Worm (Caenorhabditis elegans) whole organism, L3 larva: ENCODE data around the gene B0244.16.
A peak's percentile ranks its signal among the peaks of the same experiment; 100 is the strongest.

Experiments used
- R02D3.7 ChIP-seq: fragments of 150-350 bp; optimal IDR thresholded peaks from 2 replicates; lab custom pipeline; 2014; ENCODE audit warnings: missing biosample characterization, missing genetic modification characterization
- ZK546.5 ChIP-seq: sonication (generic microtip); optimal IDR thresholded peaks from 2 replicates; lab custom pipeline; 2017; ENCODE audit warnings: missing biosample characterization, missing genetic modification characterization
- aly-2 ChIP-seq: fragments of 150-350 bp; optimal IDR thresholded peaks from 2 replicates; lab custom pipeline; 2014; ENCODE audit warnings: missing biosample characterization, missing genetic modification characterization
- ama-1 ChIP-seq: fragments of 150-350 bp; optimal IDR thresholded peaks from 2 replicates; lab custom pipeline; 2018
- ceh-16 ChIP-seq: sonication (generic microtip); optimal IDR thresholded peaks from 2 replicates; lab custom pipeline; 2017; ENCODE audit warnings: missing biosample characterization, missing genetic modification characterization
- ceh-28 ChIP-seq: fragments of 150-350 bp; optimal IDR thresholded peaks from 2 replicates; lab custom pipeline; 2014; ENCODE audit warnings: missing biosample characterization, missing genetic modification reagents, missing genetic modification characterization
- ceh-82 ChIP-seq: fragments of 150-350 bp; optimal IDR thresholded peaks from 2 replicates; lab custom pipeline; 2014; ENCODE audit warnings: missing biosample characterization, missing genetic modification characterization
- daf-12 ChIP-seq: fragments of 150-350 bp; optimal IDR thresholded peaks from 2 replicates; lab custom pipeline; 2014; ENCODE audit warnings: missing biosample characterization, missing genetic modification reagents, missing genetic modification characterization
- egl-27 ChIP-seq: sonication (generic microtip); optimal IDR thresholded peaks from 4 replicates; lab custom pipeline; 2017; ENCODE audit warnings: missing biosample characterization, missing genetic modification reagents, missing genetic modification characterization
- egl-5 ChIP-seq: fragments of 150-350 bp; optimal IDR thresholded peaks from 2 replicates; lab custom pipeline; 2017; ENCODE audit warnings: missing biosample characterization, missing genetic modification reagents, missing genetic modification characterization, inconsistent platforms
- elt-1 ChIP-seq: fragments of 150-350 bp; optimal IDR thresholded peaks from 2 replicates; lab custom pipeline; 2014; ENCODE audit warnings: missing biosample characterization, missing genetic modification characterization
- elt-2 ChIP-seq: sonication (generic microtip); optimal IDR thresholded peaks from 2 replicates; lab custom pipeline; 2016; ENCODE audit warnings: missing genetic modification reagents, mild to moderate bottlenecking, missing genetic modification characterization, missing compliant biosample characterization
- eor-1 ChIP-seq, 2 experiments: fragments of 150-350 bp; optimal IDR thresholded peaks; 2 replicates each; lab custom pipeline; 2014 to 2018; ENCODE audit warnings: missing biosample characterization in 2 of 2, missing genetic modification characterization in 2 of 2
- fkh-10 ChIP-seq: sonication (generic microtip); optimal IDR thresholded peaks from 2 replicates; lab custom pipeline; 2017; ENCODE audit warnings: missing biosample characterization, missing genetic modification reagents, missing genetic modification characterization
- fkh-2 ChIP-seq: fragments of 150-350 bp; optimal IDR thresholded peaks from 2 replicates; lab custom pipeline; 2014; ENCODE audit warnings: missing biosample characterization, missing genetic modification reagents, missing genetic modification characterization
- fos-1 ChIP-seq: fragments of 150-350 bp; optimal IDR thresholded peaks from 2 replicates; lab custom pipeline; 2014; ENCODE audit warnings: missing biosample characterization, missing genetic modification characterization
- hmg-11 ChIP-seq: sonication (generic microtip); optimal IDR thresholded peaks from 2 replicates; lab custom pipeline; 2016; ENCODE audit warnings: missing genetic modification characterization, missing compliant biosample characterization
- jun-1 ChIP-seq: fragments of 150-350 bp; optimal IDR thresholded peaks from 2 replicates; lab custom pipeline; 2014; ENCODE audit warnings: missing biosample characterization, missing genetic modification reagents, missing genetic modification characterization
- lin-15B ChIP-seq: fragments of 150-350 bp; optimal IDR thresholded peaks from 2 replicates; lab custom pipeline; 2014; ENCODE audit warnings: missing biosample characterization, missing genetic modification characterization
- lin-39 ChIP-seq: fragments of 150-350 bp; optimal IDR thresholded peaks from 2 replicates; lab custom pipeline; 2018; ENCODE audit warnings: missing biosample characterization, missing genetic modification reagents, missing genetic modification characterization
- lsy-12 ChIP-seq: sonication (generic microtip); optimal IDR thresholded peaks from 2 replicates; lab custom pipeline; 2016; ENCODE audit warnings: mild to moderate bottlenecking, missing genetic modification characterization, missing compliant biosample characterization
- mdl-1 ChIP-seq: fragments of 150-350 bp; optimal IDR thresholded peaks from 2 replicates; lab custom pipeline; 2014; ENCODE audit warnings: missing biosample characterization, missing genetic modification characterization
- mml-1 ChIP-seq: fragments of 150-350 bp; sonication (generic microtip); optimal IDR thresholded peaks from 3 replicates; lab custom pipeline; 2014; ENCODE audit warnings: missing biosample characterization, missing genetic modification characterization
- nfya-1 ChIP-seq: sonication (generic microtip); optimal IDR thresholded peaks from 2 replicates; lab custom pipeline; 2017; ENCODE audit warnings: missing genetic modification characterization, mild to moderate bottlenecking, missing compliant biosample characterization, antibody characterized with exemption, moderate library complexity; ENCODE audit not compliant: insufficient read depth
- nhr-11 ChIP-seq: fragments of 150-350 bp; optimal IDR thresholded peaks from 2 replicates; lab custom pipeline; 2014; ENCODE audit warnings: missing biosample characterization, missing genetic modification characterization
- nhr-12 ChIP-seq: fragments of 150-350 bp; optimal IDR thresholded peaks from 2 replicates; lab custom pipeline; 2014; ENCODE audit warnings: missing biosample characterization, missing genetic modification characterization
- nhr-23 ChIP-seq: fragments of 150-350 bp; optimal IDR thresholded peaks from 2 replicates; lab custom pipeline; 2014; ENCODE audit warnings: missing biosample characterization, missing genetic modification reagents, missing genetic modification characterization
- nhr-237 ChIP-seq: fragments of 150-350 bp; optimal IDR thresholded peaks from 2 replicates; lab custom pipeline; 2014; ENCODE audit warnings: missing biosample characterization, missing genetic modification characterization
- nhr-67 ChIP-seq: fragments of 150-350 bp; optimal IDR thresholded peaks from 2 replicates; lab custom pipeline; 2014; ENCODE audit warnings: missing biosample characterization, missing genetic modification characterization
- pha-4 ChIP-seq: fragments of 150-350 bp; optimal IDR thresholded peaks from 2 replicates; lab custom pipeline; 2014; ENCODE audit warnings: missing biosample characterization, missing genetic modification reagents, missing genetic modification characterization
- skn-1 ChIP-seq: fragments of 150-350 bp; optimal IDR thresholded peaks from 2 replicates; lab custom pipeline; 2014; ENCODE audit warnings: missing biosample characterization, missing genetic modification characterization
- tbx-2 ChIP-seq: sonication (generic microtip); optimal IDR thresholded peaks from 2 replicates; lab custom pipeline; 2016; ENCODE audit warnings: mild to moderate bottlenecking, missing genetic modification characterization, missing compliant biosample characterization
- unc-39 ChIP-seq: sonication (generic microtip); optimal IDR thresholded peaks from 4 replicates; lab custom pipeline; 2017; ENCODE audit warnings: missing biosample characterization, missing genetic modification characterization
- unc-62 ChIP-seq: fragments of 150-350 bp; sonication (generic microtip); optimal IDR thresholded peaks from 4 replicates; lab custom pipeline; 2014; ENCODE audit warnings: missing biosample characterization, missing genetic modification reagents, missing genetic modification characterization
- zag-1 ChIP-seq: fragments of 150-350 bp; optimal IDR thresholded peaks from 2 replicates; lab custom pipeline; 2014; ENCODE audit warnings: missing biosample characterization, missing genetic modification characterization
- ztf-11 ChIP-seq: fragments of 150-350 bp; optimal IDR thresholded peaks from 2 replicates; lab custom pipeline; 2014; ENCODE audit warnings: missing biosample characterization, missing genetic modification characterization
- ztf-4 ChIP-seq: fragments of 150-350 bp; optimal IDR thresholded peaks from 2 replicates; lab custom pipeline; 2014; ENCODE audit warnings: missing biosample characterization, missing genetic modification characterization

B0244.16 gene

ce11 chrIII:5737708-5738107, 3.1 kb upstream of the B0244.16 start, which contains the start of gene B0244.6:
Gene B0244.6, plus strand, starts transcription at chrIII:5738008.
- TF ChIP-seq elt-1 (tag; lab: Kevin White, UChicago) (no peak), elt-2 (tag; lab: Kevin White, UChicago) (peak; percentile 21), nfya-1 (tag; lab: Kevin White, UChicago) (no peak), fos-1 (tag; lab: Kevin White, UChicago) (no peak), mdl-1 (tag; lab: Kevin White, UChicago) (no peak), lin-15B (tag; lab: Kevin White, UChicago) (no peak), pha-4 (no peak)
- TF ChIP-seq, all 47 proteins: peak for 1

ce11 chrIII:5743084-5743483, 2.3 kb downstream of the B0244.16 start, which contains the start of gene B0244.15:
Gene B0244.15, plus strand, starts transcription at chrIII:5743384.
- TF ChIP-seq lin-15B (tag; lab: Kevin White, UChicago) = no peak
- TF ChIP-seq skn-1 (tag; lab: Kevin White, UChicago) = no peak
- TF ChIP-seq egl-5 (tag; lab: Kevin White, UChicago) = no peak

- TF ChIP-seq ceh-28 (no peak), elt-2 (tag; lab: Kevin White, UChicago) (peak; percentile 15), nhr-67 (tag; lab: Kevin White, UChicago) (no peak), ZK546.5 (no peak), mml-1 (tag; lab: Kevin White, UChicago) (no peak), elt-1 (tag; lab: Kevin White, UChicago) (no peak), R02D3.7 (tag; lab: Kevin White, UChicago) (no peak), nhr-12 (tag; lab: Kevin White, UChicago) (no peak)
Observed at ce11 chrIII:5744579-5744978, 3.8 kb downstream of the B0244.16 start, which contains the start of gene B0244.5. Gene B0244.5, plus strand, starts transcription at chrIII:5744879.

ce11 chrIII:5747185-5747584, 6.4 kb downstream of the B0244.16 start, which contains the start of gene B0244.4:
Gene B0244.4, plus strand, starts transcription at chrIII:5747485.
- TF ChIP-seq nhr-237 (tag; lab: Kevin White, UChicago) = no peak
- no peak for TF ChIP-seq lsy-12 (tag; lab: Kevin White, UChicago)
- no peak for TF ChIP-seq lin-39 (tag; lab: Kevin White, UChicago)
- no peak for TF ChIP-seq nhr-11 (tag; lab: Kevin White, UChicago)
- TF ChIP-seq ceh-16 (tag; lab: Kevin White, UChicago) = no peak
- no peak for TF ChIP-seq ama-1
- TF ChIP-seq ztf-11 = no peak
- no peak for TF ChIP-seq unc-39
- TF ChIP-seq pha-4 = no peak
- no peak for TF ChIP-seq nhr-23 (tag; lab: Kevin White, UChicago)
- TF ChIP-seq fkh-2 = no peak
- TF ChIP-seq tbx-2 (tag; lab: Kevin White, UChicago) = no peak
- no peak for TF ChIP-seq ztf-4
- no peak for TF ChIP-seq daf-12 (tag; lab: Kevin White, UChicago)
- TF ChIP-seq ceh-82 (tag; lab: Kevin White, UChicago) = no peak
- no peak for TF ChIP-seq unc-62 (GFP tag; lab: Kevin White, UChicago)
- TF ChIP-seq hmg-11 (tag; lab: Kevin White, UChicago) = no peak
- no peak for TF ChIP-seq fos-1 (tag; lab: Kevin White, UChicago)
- TF ChIP-seq mdl-1 (tag; lab: Kevin White, UChicago) = no peak
- no peak for TF ChIP-seq skn-1 (tag; lab: Kevin White, UChicago)
- TF ChIP-seq, all 47 proteins: peak for 0

ce11 chrIII:5748360-5748759, 7.6 kb downstream of the B0244.16 start:
- no peak for TF ChIP-seq eor-1 (tag; optimal IDR thresholded peaks at IDR 0.05; lab: Kevin White, UChicago)
- TF ChIP-seq zag-1 (tag; lab: Kevin White, UChicago) = no peak
- no peak for TF ChIP-seq aly-2
- TF ChIP-seq elt-1 (tag; lab: Kevin White, UChicago) = no peak
- TF ChIP-seq ceh-28 = no peak
- TF ChIP-seq ceh-16 (tag; lab: Kevin White, UChicago) = no peak
- TF ChIP-seq ama-1 = no peak
- no peak for TF ChIP-seq egl-27 (tag; lab: Kevin White, UChicago)
- no peak for TF ChIP-seq pha-4
- TF ChIP-seq nfya-1 (tag; lab: Kevin White, UChicago) = no peak
- no peak for TF ChIP-seq lin-15B (tag; lab: Kevin White, UChicago)
- no peak for TF ChIP-seq ZK546.5
- TF ChIP-seq fkh-10 (GFP tag; lab: Kevin White, UChicago) = no peak
- TF ChIP-seq fkh-2 = no peak
- TF ChIP-seq jun-1 = no peak
- TF ChIP-seq mml-1 (tag; lab: Kevin White, UChicago) = no peak
- TF ChIP-seq nhr-67 (tag; lab: Kevin White, UChicago) = no peak
